Worm (Caenorhabditis elegans): ENCODE results near the gene H20J04.1.

DNA sequence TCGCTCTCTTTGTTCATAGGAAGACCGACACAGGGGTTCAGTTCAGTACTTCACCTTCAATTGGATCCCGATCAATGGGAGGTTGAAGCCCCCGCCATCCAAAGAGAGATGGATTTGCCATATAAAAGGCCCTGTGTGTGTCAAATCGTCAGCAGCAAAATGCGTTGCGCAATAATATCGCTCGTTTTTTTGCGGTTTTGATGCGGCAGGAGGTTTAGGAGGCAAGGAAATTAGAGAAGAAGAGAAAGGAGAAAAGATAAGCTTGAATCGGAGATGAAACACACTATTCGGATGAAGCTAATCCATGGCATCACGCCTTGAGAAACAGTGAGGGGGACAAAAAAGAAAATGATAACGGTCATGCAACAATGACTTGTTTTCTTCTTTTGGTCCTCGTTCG, 39.0 kb downstream of the H20J04.1 start:
- TF ChIP-seq nhr-77 (tag; optimal IDR thresholded peaks at IDR 0.05) (no peak), nhr-237 (tag; optimal IDR thresholded peaks at IDR 0.05) (no peak), mml-1 (tag; optimal IDR thresholded peaks at IDR 0.05) (no peak), skn-1 (tag; optimal IDR thresholded peaks at IDR 0.05) (no peak), nfya-1 (tag; optimal IDR thresholded peaks at IDR 0.05; ENCODE audit: insufficient read depth) (no peak), elt-1 (tag; optimal IDR thresholded peaks at IDR 0.05) (no peak), ama-1 (optimal IDR thresholded peaks at IDR 0.05) (no peak), nhr-76 (tag; optimal IDR thresholded peaks at IDR 0.05) (no peak), egl-27 (tag; optimal IDR thresholded peaks at IDR 0.05) (no peak)

Measured in whole organism, L3 larva.